Fruit fly (Drosophila melanogaster) whole organism, embryonic: Measurements from ENCODE around the gene AIMP2.

Experiments
- Ada2b ChIP-seq: fragments of 200-800 bp; sonication (Bioruptor generic); IDR thresholded peaks from 2 replicates; pipeline ENCODE4 v1.3.6; 2022; ENCODE audit warnings: missing biosample characterization, missing genetic modification characterization
- Atf6 ChIP-seq: fragments of 200-800 bp; sonication (Bioruptor generic); IDR thresholded peaks from 2 replicates; pipeline ENCODE4 v1.3.6; 2022; ENCODE audit warnings: missing biosample characterization, missing genetic modification characterization
- Awh ChIP-seq: fragments of 200-800 bp; sonication (Bioruptor generic); IDR thresholded peaks from 2 replicates; pipeline ENCODE4, ENCODE4 v1.3.6; 2022; ENCODE audit warnings: missing biosample characterization, missing genetic modification characterization
- CG14667 ChIP-seq: fragments of 200-800 bp; sonication (Bioruptor generic); IDR thresholded peaks from 2 replicates; pipeline ENCODE4 v1.3.6; 2022; ENCODE audit warnings: missing biosample characterization, missing genetic modification characterization
- CG17568 ChIP-seq: fragments of 200-800 bp; sonication (Bioruptor generic); optimal IDR thresholded peaks from 2 replicates; lab custom pipeline; 2018; ENCODE audit warnings: missing biosample characterization, mild to moderate bottlenecking, missing genetic modification characterization, moderate library complexity
- CG18476 ChIP-seq: fragments of 200-800 bp; sonication (Bioruptor generic); optimal IDR thresholded peaks from 2 replicates; lab custom pipeline; 2016; ENCODE audit warnings: missing biosample characterization, mild to moderate bottlenecking, missing genetic modification characterization
- CG30020 ChIP-seq: fragments of 200-800 bp; optimal IDR thresholded peaks from 2 replicates; lab custom pipeline; 2019; ENCODE audit warnings: missing biosample characterization, mild to moderate bottlenecking, missing genetic modification characterization, moderate library complexity
- CG31388 ChIP-seq: fragments of 200-800 bp; sonication (Bioruptor generic); optimal IDR thresholded peaks from 2 replicates; lab custom pipeline; 2016; ENCODE audit warnings: missing biosample characterization, missing genetic modification characterization
- CG33557 ChIP-seq: fragments of 200-800 bp; sonication (Bioruptor generic); optimal IDR thresholded peaks from 2 replicates; lab custom pipeline; 2019; ENCODE audit warnings: missing biosample characterization, mild to moderate bottlenecking, missing genetic modification characterization, moderate library complexity
- CG3726 ChIP-seq: fragments of 200-800 bp; sonication (Bioruptor generic); IDR thresholded peaks from 3 replicates; pipeline ENCODE4, ENCODE4 v1.3.6; 2022; ENCODE audit warnings: missing biosample characterization, missing genetic modification characterization
- CG3838 ChIP-seq: fragments of 200-800 bp; sonication (Bioruptor generic); optimal IDR thresholded peaks from 3 replicates; lab custom pipeline; 2016; ENCODE audit warnings: missing biosample characterization, missing genetic modification characterization
- CG4328 ChIP-seq: fragments of 200-800 bp; sonication (Bioruptor generic); optimal IDR thresholded peaks from 3 replicates; lab custom pipeline; 2017; ENCODE audit warnings: missing biosample characterization, missing genetic modification reagents, missing genetic modification characterization
- CG43689 ChIP-seq: fragments of 200-800 bp; sonication (Bioruptor generic); IDR thresholded peaks from 2 replicates; pipeline ENCODE4 v1.3.6; 2022; ENCODE audit warnings: missing biosample characterization, missing genetic modification characterization
- CG5180 ChIP-seq: fragments of 200-800 bp; sonication (Bioruptor generic); optimal IDR thresholded peaks from 3 replicates; lab custom pipeline; 2017; ENCODE audit warnings: missing biosample characterization, missing genetic modification characterization, mild to moderate bottlenecking, moderate library complexity, missing genetic modification reagents
- CG6654 ChIP-seq: fragments of 200-800 bp; sonication (Bioruptor generic); optimal IDR thresholded peaks from 2 replicates; lab custom pipeline; 2017; ENCODE audit warnings: missing biosample characterization, mild to moderate bottlenecking, missing genetic modification characterization
- CG6683 ChIP-seq: fragments of 200-800 bp; sonication (Bioruptor generic); optimal IDR thresholded peaks from 2 replicates; lab custom pipeline; 2017; ENCODE audit warnings: missing biosample characterization, mild to moderate bottlenecking, missing genetic modification characterization, missing genetic modification reagents
- CG7839 ChIP-seq: fragments of 200-800 bp; sonication (Bioruptor generic); optimal IDR thresholded peaks from 3 replicates; lab custom pipeline; 2018; ENCODE audit warnings: missing biosample characterization, mild to moderate bottlenecking, missing genetic modification characterization, moderate library complexity
- CG9609 ChIP-seq: fragments of 200-800 bp; sonication (Bioruptor generic); optimal IDR thresholded peaks from 3 replicates; lab custom pipeline; 2016; ENCODE audit warnings: missing biosample characterization, missing genetic modification characterization
- CoRest ChIP-seq: fragments of 200-800 bp; sonication (Bioruptor generic); optimal IDR thresholded peaks from 3 replicates; lab custom pipeline; 2018; ENCODE audit warnings: missing biosample characterization, mild to moderate bottlenecking, missing genetic modification characterization, moderate library complexity
- Dp ChIP-seq: fragments of 200-800 bp; sonication (Bioruptor generic); optimal IDR thresholded peaks from 2 replicates; lab custom pipeline; 2018; ENCODE audit warnings: missing biosample characterization, mild to moderate bottlenecking, missing genetic modification characterization, moderate library complexity
- Drgx ChIP-seq: fragments of 200-800 bp; sonication (Bioruptor generic); IDR thresholded peaks from 2 replicates; pipeline ENCODE4 v1.3.6; 2022; ENCODE audit warnings: missing biosample characterization, missing genetic modification characterization
- HLH54F ChIP-seq: fragments of 200-800 bp; sonication (Bioruptor generic); optimal IDR thresholded peaks from 3 replicates; lab custom pipeline; 2016; ENCODE audit warnings: missing biosample characterization, missing genetic modification characterization
- HmgZ ChIP-seq: fragments of 200-800 bp; sonication (Bioruptor generic); optimal IDR thresholded peaks from 2 replicates; lab custom pipeline; 2018; ENCODE audit warnings: missing biosample characterization, mild to moderate bottlenecking, missing genetic modification characterization
- Hr51 ChIP-seq, 2 experiments: fragments of 200-800 bp; sonication (Bioruptor generic); optimal IDR thresholded peaks; 2 replicates in 1 of 2; 3 replicates in 1 of 2; lab custom pipeline; 2016 to 2018; ENCODE audit warnings: missing biosample characterization in 2 of 2, missing genetic modification characterization in 2 of 2, mild to moderate bottlenecking in 1 of 2, moderate library complexity in 1 of 2
- MBD-R2 ChIP-seq: fragments of 200-800 bp; sonication (Bioruptor generic); IDR thresholded peaks from 2 replicates; pipeline ENCODE4 v1.3.6; 2022; ENCODE audit warnings: missing biosample characterization, missing genetic modification characterization
- Mrtf ChIP-seq: fragments of 200-800 bp; sonication (Bioruptor generic); IDR thresholded peaks from 3 replicates; pipeline ENCODE4 v1.3.6; 2022; ENCODE audit warnings: missing biosample characterization, missing genetic modification characterization
- Scr ChIP-seq: fragments of 200-800 bp; sonication (Bioruptor generic); IDR thresholded peaks from 2 replicates; pipeline ENCODE4 v1.3.6; 2022; ENCODE audit warnings: missing biosample characterization, missing genetic modification characterization; ENCODE audit not compliant: partially characterized antibody
- ato ChIP-seq: fragments of 200-800 bp; sonication (Bioruptor generic); IDR thresholded peaks from 2 replicates; pipeline ENCODE4 v1.3.6; 2022; ENCODE audit warnings: missing biosample characterization, missing genetic modification characterization; ENCODE audit not compliant: partially characterized antibody
- cg ChIP-seq: fragments of 200-800 bp; sonication (Bioruptor generic); optimal IDR thresholded peaks from 3 replicates; lab custom pipeline; 2019; ENCODE audit warnings: missing biosample characterization, mild to moderate bottlenecking, missing genetic modification characterization, moderate library complexity
- chinmo ChIP-seq: fragments of 200-800 bp; sonication (Bioruptor generic); IDR thresholded peaks from 4 replicates; pipeline ENCODE4 v1.3.6; 2022; ENCODE audit warnings: missing biosample characterization, missing genetic modification characterization; ENCODE audit not compliant: partially characterized antibody
- da ChIP-seq: fragments of 200-800 bp; sonication (Bioruptor generic); optimal IDR thresholded peaks from 2 replicates; lab custom pipeline; 2016; ENCODE audit warnings: missing biosample characterization, missing genetic modification characterization
- gro ChIP-seq: fragments of 200-800 bp; sonication (Bioruptor generic); optimal IDR thresholded peaks from 2 replicates; lab custom pipeline; 2016; ENCODE audit warnings: missing biosample characterization, missing genetic modification characterization
- hb ChIP-seq: fragments of 200-800 bp; sonication (Bioruptor generic); IDR thresholded peaks from 3 replicates; pipeline ENCODE4 v1.3.6; 2022; ENCODE audit warnings: missing biosample characterization, missing genetic modification characterization; ENCODE audit not compliant: partially characterized antibody
- her ChIP-seq: fragments of 200-800 bp; sonication (Bioruptor generic); optimal IDR thresholded peaks from 2 replicates; lab custom pipeline; 2016; ENCODE audit warnings: missing biosample characterization, missing genetic modification characterization
- kni ChIP-seq: fragments of 200-800 bp; sonication (Bioruptor generic); optimal IDR thresholded peaks from 3 replicates; lab custom pipeline; 2017; ENCODE audit warnings: mild to moderate bottlenecking, missing biosample characterization, missing genetic modification reagents, missing genetic modification characterization
- maf-S ChIP-seq: fragments of 200-800 bp; sonication (Bioruptor generic); optimal IDR thresholded peaks from 2 replicates; lab custom pipeline; 2016; ENCODE audit warnings: missing biosample characterization, missing genetic modification characterization
- nau ChIP-seq: fragments of 200-800 bp; sonication (Bioruptor generic); optimal IDR thresholded peaks from 3 replicates; lab custom pipeline; 2017; ENCODE audit warnings: missing biosample characterization, mild to moderate bottlenecking, missing genetic modification characterization, missing genetic modification reagents
- pan ChIP-seq, 4 experiments: fragments of >200 bp in 3 of 4; fragments of 200-800 bp in 1 of 4; sonication (Bioruptor generic) in 1 of 4; optimal IDR thresholded peaks in 3 of 4; IDR thresholded peaks in 1 of 4; 2 replicates each; pipeline versions ENCODE4 v1.3.6 to Lab custom; 2017 to 2022; ENCODE audit warnings: missing biosample characterization in 2 of 4, missing genetic modification characterization in 2 of 4, mixed read lengths in 1 of 4
- prd ChIP-seq, 3 experiments: fragments of >200 bp in 2 of 3; fragments of 200-800 bp in 1 of 3; sonication (Bioruptor generic) in 1 of 3; optimal IDR thresholded peaks in 2 of 3; IDR thresholded peaks in 1 of 3; 2 replicates in 2 of 3; 3 replicates in 1 of 3; pipeline versions ENCODE4 v1.3.6 to Lab custom; 2017 to 2022; ENCODE audit warnings: missing biosample characterization in 1 of 3, missing genetic modification characterization in 1 of 3
- repo ChIP-seq: fragments of 200-800 bp; sonication (Bioruptor generic); optimal IDR thresholded peaks from 2 replicates; lab custom pipeline; 2016; ENCODE audit warnings: missing biosample characterization, missing genetic modification characterization
- schlank ChIP-seq: fragments of 200-800 bp; sonication (Bioruptor generic); optimal IDR thresholded peaks from 2 replicates; lab custom pipeline; 2018; ENCODE audit warnings: missing biosample characterization, mild to moderate bottlenecking, missing genetic modification characterization
- sens-2 ChIP-seq: fragments of 200-800 bp; sonication (Bioruptor generic); IDR thresholded peaks from 2 replicates; pipeline ENCODE4 v1.3.6; 2022; ENCODE audit warnings: missing biosample characterization, missing genetic modification characterization
- sim ChIP-seq: fragments of 200-800 bp; sonication (Bioruptor generic); IDR thresholded peaks from 2 replicates; pipeline ENCODE4 v1.3.6; 2022; ENCODE audit warnings: missing biosample characterization, missing genetic modification characterization
- trem ChIP-seq: fragments of 200-800 bp; optimal IDR thresholded peaks from 3 replicates; lab custom pipeline; 2019; ENCODE audit warnings: missing biosample characterization, mild to moderate bottlenecking, missing genetic modification characterization, moderate library complexity
- ttk ChIP-seq: fragments of 200-800 bp; sonication (Bioruptor generic); IDR thresholded peaks from 2 replicates; pipeline ENCODE4 v2.1.2; 2022; ENCODE audit warnings: missing biosample characterization, missing genetic modification characterization
- vnd ChIP-seq: fragments of 200-800 bp; sonication (Bioruptor generic); IDR thresholded peaks from 3 replicates; pipeline ENCODE4 v1.3.6; 2022; ENCODE audit warnings: missing biosample characterization, missing genetic modification characterization; ENCODE audit not compliant: partially characterized antibody

Gene AIMP2

DNA sequence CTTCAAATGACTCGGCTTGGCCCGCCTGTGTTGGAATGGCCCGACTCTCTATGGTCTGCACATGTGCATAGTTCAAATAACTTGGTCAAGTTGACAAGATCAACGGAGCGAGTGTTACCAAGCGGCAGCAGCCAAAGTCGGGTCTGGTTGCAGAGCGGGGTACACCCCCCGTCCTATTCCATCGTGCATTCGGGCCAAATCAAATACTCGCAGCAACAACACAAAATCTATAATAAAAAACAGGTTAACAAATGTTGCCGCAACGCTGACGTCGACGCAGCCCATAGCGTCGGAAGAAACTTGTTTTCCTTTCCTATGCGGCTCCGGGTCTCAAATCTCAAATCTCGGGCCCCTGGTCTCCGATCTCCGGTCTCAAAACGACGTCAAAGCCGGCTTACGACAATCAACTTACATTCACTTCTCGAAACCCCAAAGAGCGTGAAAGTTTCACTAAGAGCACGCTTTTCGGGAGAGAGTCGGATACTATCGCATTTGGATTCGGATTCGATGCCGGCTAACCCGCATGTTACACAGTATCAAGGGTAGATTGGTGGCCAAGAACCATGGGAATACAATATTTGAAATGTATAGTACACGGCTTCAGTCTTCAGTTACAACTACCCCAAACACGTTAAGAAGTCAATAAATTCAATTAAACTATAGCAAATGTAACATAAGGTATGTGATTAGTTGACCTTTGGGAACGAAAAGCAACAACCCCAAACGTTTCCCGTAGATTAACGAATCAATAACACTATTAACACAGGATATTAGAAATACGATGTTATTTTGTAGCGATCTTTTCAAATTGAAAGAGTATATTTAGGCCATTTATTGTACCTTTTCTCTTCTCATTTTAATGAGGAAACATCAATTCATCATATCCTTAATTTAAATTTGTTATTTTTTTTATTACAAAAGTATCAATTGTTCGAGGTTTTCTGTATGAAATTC is 48.9 kb upstream of the AIMP2 start (continued):
- no peak; the same call in 1 of the 2 replicates for TF ChIP-seq Awh
- TF ChIP-seq kni (GFP tag; lab: Kevin White, UChicago), result peak; percentile 99
- TF ChIP-seq repo (GFP tag; lab: Kevin White, UChicago), result no peak
- TF ChIP-seq Scr (GFP tag; lab: Robert Waterston, UW), result no peak
- TF ChIP-seq ttk (GFP tag; lab: Robert Waterston, UW), result no peak
- TF ChIP-seq CG14667 (GFP tag; lab: Robert Waterston, UW), result peak; percentile 38
- peak; percentile 77 for TF ChIP-seq CG7839
- peak; percentile 48 for TF ChIP-seq gro (GFP tag; lab: Kevin White, UChicago)
- TF ChIP-seq CoRest (tag; lab: Kevin White, UChicago), result peak; percentile 87
- TF ChIP-seq CG6683 (GFP tag; lab: Kevin White, UChicago), result peak; percentile 27
- peak; percentile 28; the same call in 1 of the 2 replicates for TF ChIP-seq Drgx (GFP tag; lab: Robert Waterston, UW)
- no peak for TF ChIP-seq HmgZ (tag; lab: Kevin White, UChicago)
- TF ChIP-seq CG18476 (GFP tag; lab: Kevin White, UChicago), result peak; percentile 46
- no peak for TF ChIP-seq ato
- no peak for TF ChIP-seq Dp
- TF ChIP-seq da (GFP tag; lab: Kevin White, UChicago), result no peak
- no peak for TF ChIP-seq Mrtf
- TF ChIP-seq HLH54F (GFP tag; lab: Kevin White, UChicago), result peak; percentile 68
- TF ChIP-seq CG4328 (GFP tag; lab: Kevin White, UChicago), result peak; percentile 50
- no peak for TF ChIP-seq sim (GFP tag; lab: Robert Waterston, UW)
- no peak for TF ChIP-seq schlank (tag; lab: Kevin White, UChicago)
- TF ChIP-seq CG3726 (GFP tag; lab: Robert Waterston, UW), result no peak
- TF ChIP-seq CG31388 (GFP tag; lab: Kevin White, UChicago), result no peak
- peak; percentile 6 for TF ChIP-seq CG5180
- peak in 1 of 2 experiments; percentile 82 for TF ChIP-seq pan (optimal IDR thresholded peaks at IDR 0.05; lab: Kevin White, UChicago)
- TF ChIP-seq pan (GFP tag; optimal IDR thresholded peaks at IDR 0.05 in 1 of 2, IDR thresholded peaks at IDR 0.05 in 1 of 2), result peak; percentile 21 to 71
- TF ChIP-seq vnd (GFP tag; lab: Robert Waterston, UW), result no peak
- peak in 1 of 2 experiments; percentile 77 for TF ChIP-seq Hr51 (GFP tag; optimal IDR thresholded peaks at IDR 0.05; lab: Kevin White, UChicago)
- peak; percentile 15; the same call in 1 of the 2 replicates for TF ChIP-seq Atf6
- no peak for TF ChIP-seq CG43689 (GFP tag; lab: Robert Waterston, UW)
- TF ChIP-seq CG9609 (GFP tag; lab: Kevin White, UChicago), result peak; percentile 52
- no peak for TF ChIP-seq sens-2 (GFP tag; lab: Robert Waterston, UW)
- peak; percentile 52 for TF ChIP-seq CG33557 (GFP tag; lab: Kevin White, UChicago)
- TF ChIP-seq CG30020, result no peak
- TF ChIP-seq prd (optimal IDR thresholded peaks at IDR 0.05; lab: Kevin White, UChicago), result no peak
- peak; percentile 58 for TF ChIP-seq prd (GFP tag; IDR thresholded peaks at IDR 0.05; lab: Robert Waterston, UW)
- TF ChIP-seq trem, result no peak
- no peak for TF ChIP-seq CG3838 (GFP tag; lab: Kevin White, UChicago)
- peak; percentile 97 for TF ChIP-seq chinmo (GFP tag; lab: Robert Waterston, UW)
- no peak for TF ChIP-seq her (GFP tag; lab: Kevin White, UChicago)
- peak; percentile 30 for TF ChIP-seq CG6654 (GFP tag; lab: Kevin White, UChicago)
- no peak for TF ChIP-seq hb (GFP tag; lab: Robert Waterston, UW)
- no peak for TF ChIP-seq cg
- peak; percentile 16 for TF ChIP-seq nau (GFP tag; lab: Kevin White, UChicago)
- no peak for TF ChIP-seq MBD-R2
- TF ChIP-seq Ada2b (GFP tag; lab: Robert Waterston, UW), result peak; percentile 7; the same call in 1 of the 2 replicates
- no peak for TF ChIP-seq CG17568 (GFP tag; lab: Kevin White, UChicago)
- TF ChIP-seq maf-S (GFP tag; lab: Kevin White, UChicago), result peak; percentile 28
